Worm (Caenorhabditis elegans) whole organism, young adult: ENCODE results near the gene F59D12.2.

ENCODE experiments used
- C06A6.2 ChIP-seq: fragments of 200-800 bp; sonication (Bioruptor generic); conservative IDR thresholded peaks from 2 replicates; pipeline ENCODE4 v1.3.6; 2022; ENCODE audit warnings: missing genetic modification characterization, missing compliant biosample characterization
- F10E7.11 ChIP-seq: sonication (generic microtip); optimal IDR thresholded peaks from 2 replicates; lab custom pipeline; 2017; ENCODE audit warnings: mild to moderate bottlenecking, missing genetic modification characterization, moderate library complexity, missing compliant biosample characterization
- F22D6.2 ChIP-seq: sonication (generic microtip); optimal IDR thresholded peaks from 2 replicates; lab custom pipeline; 2016; ENCODE audit warnings: mild to moderate bottlenecking, missing genetic modification characterization, missing compliant biosample characterization
- F33H1.4 ChIP-seq: fragments of 200-800 bp; sonication (Bioruptor generic); IDR thresholded peaks from 2 replicates; pipeline ENCODE4 v1.3.6; 2022; ENCODE audit warnings: missing genetic modification reagents, missing genetic modification characterization, missing compliant biosample characterization
- F57A8.1 ChIP-seq: fragments of 200-800 bp; sonication (Bioruptor generic); optimal IDR thresholded peaks from 2 replicates; lab custom pipeline; 2018; ENCODE audit warnings: mild to moderate bottlenecking, missing genetic modification characterization, moderate library complexity, missing compliant biosample characterization
- Y53F4B.3 ChIP-seq: fragments of 200-800 bp; sonication (Bioruptor generic); IDR thresholded peaks from 2 replicates; pipeline ENCODE4 v1.3.6; 2022; ENCODE audit warnings: missing genetic modification reagents, missing genetic modification characterization, missing compliant biosample characterization
- Y79H2A.3 ChIP-seq: fragments of 200-800 bp; sonication (Bioruptor generic); conservative IDR thresholded peaks from 2 replicates; pipeline ENCODE4 v1.3.6; 2022; ENCODE audit warnings: missing genetic modification reagents, missing genetic modification characterization, missing compliant biosample characterization
- ZK185.1 ChIP-seq: sonication (generic microtip); optimal IDR thresholded peaks from 2 replicates; lab custom pipeline; 2016; ENCODE audit warnings: mild to moderate bottlenecking, missing genetic modification characterization, missing compliant biosample characterization; ENCODE audit not compliant: poor library complexity, severe bottlenecking
- akir-1 ChIP-seq: fragments of 200-800 bp; sonication (Bioruptor generic); optimal IDR thresholded peaks from 2 replicates; lab custom pipeline; 2018; ENCODE audit warnings: mild to moderate bottlenecking, missing genetic modification characterization, moderate library complexity, missing compliant biosample characterization
- aptf-2 ChIP-seq: fragments of 200-800 bp; sonication (Bioruptor generic); conservative IDR thresholded peaks from 2 replicates; pipeline ENCODE4 v1.3.6; 2022; ENCODE audit warnings: missing genetic modification reagents, missing genetic modification characterization, missing compliant biosample characterization
- atf-7 ChIP-seq: sonication (generic microtip); optimal IDR thresholded peaks from 2 replicates; lab custom pipeline; 2017; ENCODE audit warnings: mild to moderate bottlenecking, missing genetic modification characterization, missing compliant biosample characterization
- attf-3 ChIP-seq: fragments of 200-800 bp; sonication (Bioruptor generic); conservative IDR thresholded peaks from 2 replicates; pipeline ENCODE4 v1.3.6; 2022; ENCODE audit warnings: missing genetic modification reagents, missing genetic modification characterization, missing compliant biosample characterization
- bed-2 ChIP-seq: fragments of 200-800 bp; sonication (Bioruptor generic); IDR thresholded peaks from 2 replicates; pipeline ENCODE4 v1.3.6; 2022; ENCODE audit warnings: missing genetic modification reagents, missing genetic modification characterization, missing compliant biosample characterization
- cebp-1 ChIP-seq, 2 experiments: fragments of 200-800 bp in 1 of 2; sonication (Bioruptor generic) in 1 of 2; sonication (generic microtip) in 1 of 2; IDR thresholded peaks in 1 of 2; optimal IDR thresholded peaks in 1 of 2; 2 replicates each; pipeline versions ENCODE4 v1.3.6 to Lab custom; 2017 to 2022; ENCODE audit warnings: missing compliant biosample characterization in 2 of 2, missing genetic modification characterization in 2 of 2, mild to moderate bottlenecking in 1 of 2, missing genetic modification reagents in 1 of 2, moderate library complexity in 1 of 2
- ceh-79 ChIP-seq: sonication (generic microtip); optimal IDR thresholded peaks from 2 replicates; lab custom pipeline; 2017; ENCODE audit warnings: mild to moderate bottlenecking, missing genetic modification characterization, missing compliant biosample characterization
- dox-1 ChIP-seq: fragments of 200-800 bp; sonication (Bioruptor generic); IDR thresholded peaks from 2 replicates; pipeline ENCODE4 v1.3.6; 2022; ENCODE audit warnings: missing genetic modification reagents, missing genetic modification characterization, missing compliant biosample characterization
- dpff-1 ChIP-seq: sonication (generic microtip); optimal IDR thresholded peaks from 2 replicates; lab custom pipeline; 2017; ENCODE audit warnings: mild to moderate bottlenecking, missing genetic modification characterization, missing compliant biosample characterization
- egrh-3 ChIP-seq: fragments of 200-800 bp; sonication (Bioruptor generic); IDR thresholded peaks from 2 replicates; pipeline ENCODE4 v1.3.6; 2022; ENCODE audit warnings: missing genetic modification reagents, missing genetic modification characterization, missing compliant biosample characterization
- fkh-3 ChIP-seq: sonication (generic microtip); optimal IDR thresholded peaks from 2 replicates; lab custom pipeline; 2016; ENCODE audit warnings: mild to moderate bottlenecking, missing genetic modification characterization, missing compliant biosample characterization
- gei-17 ChIP-seq: fragments of 200-800 bp; sonication (Bioruptor generic); optimal IDR thresholded peaks from 2 replicates; lab custom pipeline; 2018; ENCODE audit warnings: mild to moderate bottlenecking, missing genetic modification characterization, missing compliant biosample characterization
- hlh-12 ChIP-seq: sonication (generic microtip); optimal IDR thresholded peaks from 2 replicates; lab custom pipeline; 2016; ENCODE audit warnings: missing genetic modification characterization, missing compliant biosample characterization
- hmg-20 ChIP-seq: fragments of 200-800 bp; sonication (Bioruptor generic); IDR thresholded peaks from 2 replicates; pipeline ENCODE4 v1.3.6; 2022; ENCODE audit warnings: missing genetic modification reagents, missing genetic modification characterization, missing compliant biosample characterization
- lag-1 ChIP-seq: fragments of 200-800 bp; sonication (Bioruptor generic); IDR thresholded peaks from 2 replicates; pipeline ENCODE4 v1.3.6; 2022; ENCODE audit warnings: missing genetic modification reagents, missing genetic modification characterization, missing compliant biosample characterization
- let-607 ChIP-seq, 2 experiments: fragments of 200-800 bp in 1 of 2; sonication (Bioruptor generic) in 1 of 2; sonication (generic microtip) in 1 of 2; optimal IDR thresholded peaks; 2 replicates each; lab custom pipeline; 2016 to 2018; ENCODE audit warnings: mild to moderate bottlenecking in 2 of 2, missing compliant biosample characterization in 2 of 2, missing genetic modification characterization in 2 of 2, moderate library complexity in 2 of 2, missing genotype in 1 of 2
- lin-26 ChIP-seq: fragments of 200-800 bp; sonication (Bioruptor generic); IDR thresholded peaks from 2 replicates; pipeline ENCODE4 v1.3.6; 2022; ENCODE audit warnings: missing genetic modification reagents, missing genetic modification characterization, missing compliant biosample characterization
- lin-40 ChIP-seq: sonication (generic microtip); optimal IDR thresholded peaks from 2 replicates; lab custom pipeline; 2016; ENCODE audit warnings: missing genetic modification characterization, mild to moderate bottlenecking, missing compliant biosample characterization, missing genotype, missing genetic modification reagents
- lir-1 ChIP-seq: fragments of 200-800 bp; sonication (Bioruptor generic); conservative IDR thresholded peaks from 2 replicates; pipeline ENCODE4 v1.3.6; 2022; ENCODE audit warnings: missing genetic modification reagents, missing genetic modification characterization, missing compliant biosample characterization
- madf-10 ChIP-seq: sonication (generic microtip); optimal IDR thresholded peaks from 2 replicates; lab custom pipeline; 2016; ENCODE audit warnings: mild to moderate bottlenecking, missing genetic modification characterization, missing compliant biosample characterization
- madf-6 ChIP-seq: fragments of 200-800 bp; sonication (Bioruptor generic); IDR thresholded peaks from 2 replicates; pipeline ENCODE4 v1.3.6; 2022; ENCODE audit warnings: missing genetic modification reagents, missing genetic modification characterization, missing compliant biosample characterization
- mcd-1 ChIP-seq: fragments of 200-800 bp; sonication (Bioruptor generic); IDR thresholded peaks from 2 replicates; pipeline ENCODE4 v1.3.6; 2022; ENCODE audit warnings: missing genetic modification reagents, missing genetic modification characterization, missing compliant biosample characterization
- nhr-120 ChIP-seq: fragments of 200-800 bp; sonication (Bioruptor generic); IDR thresholded peaks from 2 replicates; pipeline ENCODE4 v1.3.6; 2022; ENCODE audit warnings: missing genetic modification characterization, missing compliant biosample characterization
- nhr-80 ChIP-seq: sonication (generic microtip); optimal IDR thresholded peaks from 2 replicates; lab custom pipeline; 2016; ENCODE audit warnings: missing genetic modification characterization, missing compliant biosample characterization
- pha-4 ChIP-seq: fragments of 150-350 bp; sonication (generic microtip); optimal IDR thresholded peaks from 2 replicates; lab custom pipeline; 2014; ENCODE audit warnings: missing biosample characterization, missing genetic modification reagents, missing genetic modification characterization
- sea-2 ChIP-seq: fragments of 200-800 bp; sonication (Bioruptor generic); IDR thresholded peaks from 2 replicates; pipeline ENCODE4 v1.3.6; 2022; ENCODE audit warnings: missing genetic modification characterization, missing compliant biosample characterization
- snpc-4 ChIP-seq, 5 experiments: fragments of 150-350 bp in 1 of 5; sonication (generic microtip) in 4 of 5; optimal IDR thresholded peaks; 2 replicates each; lab custom pipeline; 2014 to 2018; ENCODE audit warnings: missing genetic modification characterization in 5 of 5, missing biosample characterization in 3 of 5, antibody characterized with exemption in 2 of 5, mild to moderate bottlenecking in 2 of 5, missing compliant biosample characterization in 2 of 5, missing genotype in 2 of 5, moderate library complexity in 2 of 5, missing genetic modification reagents in 1 of 5
- tbp1 ChIP-seq: fragments of 200-800 bp; sonication (Bioruptor generic); optimal IDR thresholded peaks from 2 replicates; lab custom pipeline; 2018; ENCODE audit warnings: mild to moderate bottlenecking, missing genetic modification characterization, missing compliant biosample characterization
- tlf-1 ChIP-seq: fragments of 200-800 bp; sonication (Bioruptor generic); optimal IDR thresholded peaks from 2 replicates; lab custom pipeline; 2018; ENCODE audit warnings: mild to moderate bottlenecking, missing genetic modification characterization, missing compliant biosample characterization
- xnd-1 ChIP-seq: sonication (generic microtip); optimal IDR thresholded peaks from 2 replicates; lab custom pipeline; 2016; ENCODE audit warnings: missing genotype, missing genetic modification reagents, missing genetic modification characterization, missing compliant biosample characterization
- zfh-2 ChIP-seq: fragments of 200-800 bp; sonication (Bioruptor generic); conservative IDR thresholded peaks from 2 replicates; pipeline ENCODE4 v1.3.6; 2022; ENCODE audit warnings: missing genetic modification reagents, missing genetic modification characterization, missing compliant biosample characterization
- zim-3 ChIP-seq: sonication (generic microtip); optimal IDR thresholded peaks from 2 replicates; lab custom pipeline; 2017; ENCODE audit warnings: mild to moderate bottlenecking, missing genetic modification characterization, moderate library complexity, missing compliant biosample characterization
- ztf-25 ChIP-seq: fragments of 200-800 bp; sonication (Bioruptor generic); IDR thresholded peaks from 2 replicates; pipeline ENCODE4 v1.3.6; 2022; ENCODE audit warnings: missing genetic modification reagents, missing genetic modification characterization, missing compliant biosample characterization
- ztf-26 ChIP-seq: sonication (generic microtip); optimal IDR thresholded peaks from 2 replicates; lab custom pipeline; 2017; ENCODE audit warnings: missing genetic modification characterization, missing compliant biosample characterization

Gene F59D12.2

DNA sequence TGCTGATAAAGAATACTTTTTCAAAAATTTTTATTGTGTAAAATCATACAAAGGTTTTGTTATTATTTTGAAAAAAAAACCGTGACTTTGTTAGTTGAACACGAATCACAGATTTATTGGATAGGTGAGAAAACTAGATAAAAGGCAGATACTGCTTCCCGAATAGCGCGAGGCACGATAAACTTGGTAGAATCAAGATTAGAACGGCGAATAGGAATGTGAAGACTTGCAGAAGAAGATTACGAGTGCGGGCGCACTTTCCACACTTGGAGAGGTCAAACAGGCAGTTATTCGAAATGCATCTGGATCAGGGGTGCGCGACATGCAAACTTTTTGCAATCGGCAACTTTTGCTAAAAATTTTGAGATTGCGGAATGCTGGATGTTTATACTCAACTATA is 37.7 kb upstream of the F59D12.2 start:
- no peak for TF ChIP-seq attf-3 (GFP tag; lab: Robert Waterston, UW)
- TF ChIP-seq F22D6.2 (tag; lab: Kevin White, UChicago): no peak
- TF ChIP-seq Y53F4B.3 (GFP tag; lab: Robert Waterston, UW): no peak
- no peak for TF ChIP-seq bed-2 (GFP tag; lab: Robert Waterston, UW)
- TF ChIP-seq, all 124 proteins: peak for 0

- no peak for TF ChIP-seq hlh-12 (tag; lab: Kevin White, UChicago)
- TF ChIP-seq tbp1 (GFP tag; lab: Kevin White, UChicago): peak; percentile 9
- TF ChIP-seq atf-7 (tag; lab: Kevin White, UChicago): peak; percentile 46
- TF ChIP-seq let-607 (tag; optimal IDR thresholded peaks at IDR 0.05; lab: Kevin White, UChicago): peak in 1 of 2 experiments; percentile 35
- TF ChIP-seq lir-1 (GFP tag; lab: Robert Waterston, UW): 0 out of 2 replicates have a peak, but pooled peaks have one; percentile 17
- 0 out of 2 replicates have a peak, but pooled peaks have one; percentile 40 for TF ChIP-seq hmg-20
- no peak for TF ChIP-seq cebp-1 (GFP tag; IDR thresholded peaks at IDR 0.05; lab: Robert Waterston, UW)
- peak; percentile 40 for TF ChIP-seq cebp-1 (tag; optimal IDR thresholded peaks at IDR 0.05; lab: Kevin White, UChicago)
- no peak for TF ChIP-seq akir-1 (GFP tag; lab: Kevin White, UChicago)
- peak; percentile 37; the same call in 1 of the 2 replicates for TF ChIP-seq egrh-3
- peak; percentile 30; the same call in 1 of the 2 replicates for TF ChIP-seq mcd-1
- TF ChIP-seq ZK185.1: peak; percentile 55
- peak; percentile 92 for TF ChIP-seq nhr-80 (tag; lab: Kevin White, UChicago)
- peak; percentile 1 for TF ChIP-seq ztf-26 (tag; lab: Kevin White, UChicago)
- peak; percentile 27 for TF ChIP-seq madf-10
- TF ChIP-seq gei-17 (GFP tag; lab: Kevin White, UChicago): peak; percentile 12
- no peak for TF ChIP-seq snpc-4 (GFP tag; optimal IDR thresholded peaks at IDR 0.05; lab: Kevin White, UChicago)
- peak in 2 of 4 experiments; percentile 4 to 29 for TF ChIP-seq snpc-4 (tag; optimal IDR thresholded peaks at IDR 0.05; lab: Kevin White, UChicago)
- TF ChIP-seq lin-40 (tag; lab: Kevin White, UChicago): peak; percentile 65
- TF ChIP-seq pha-4 (tag; lab: Kevin White, UChicago): no peak
- 0 out of 2 replicates have a peak, but pooled peaks have one; percentile 57 for TF ChIP-seq zfh-2 (GFP tag; lab: Robert Waterston, UW)
- no peak for TF ChIP-seq F57A8.1 (GFP tag; lab: Kevin White, UChicago)
- TF ChIP-seq dox-1 (GFP tag; lab: Robert Waterston, UW): peak; percentile 30; the same call in 1 of the 2 replicates
- no peak for TF ChIP-seq aptf-2 (GFP tag; lab: Robert Waterston, UW)
These were observed 34.1 kb upstream of the F59D12.2 start for ce11 chrX:15709594-15709993.

DNA sequence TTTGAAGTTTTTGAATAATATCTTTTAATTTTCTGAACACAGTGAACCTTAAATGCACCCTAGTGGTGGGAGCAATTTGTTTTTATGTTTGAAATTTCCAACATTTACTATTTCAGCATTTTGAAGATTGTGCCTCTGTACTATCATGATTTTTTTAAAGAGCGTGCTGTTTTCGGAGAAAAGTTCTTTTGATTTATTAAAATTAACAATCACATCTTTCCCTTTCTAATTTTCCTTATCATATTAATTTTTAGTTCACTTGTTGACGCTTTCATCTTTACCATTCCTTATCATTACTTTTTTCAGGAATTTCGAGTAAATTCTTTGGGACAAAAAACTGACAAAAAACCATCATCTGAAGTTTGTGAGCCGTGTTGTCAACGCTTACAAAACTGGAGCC is 32.4 kb upstream of the F59D12.2 start, which contains the start of gene nhr-48:
Gene nhr-48 (plus strand): TSS at position 301 of the 400 bp plus-strand sequence.
- TF ChIP-seq madf-6 (GFP tag; lab: Robert Waterston, UW) (no peak), lin-26 (no peak)

DNA sequence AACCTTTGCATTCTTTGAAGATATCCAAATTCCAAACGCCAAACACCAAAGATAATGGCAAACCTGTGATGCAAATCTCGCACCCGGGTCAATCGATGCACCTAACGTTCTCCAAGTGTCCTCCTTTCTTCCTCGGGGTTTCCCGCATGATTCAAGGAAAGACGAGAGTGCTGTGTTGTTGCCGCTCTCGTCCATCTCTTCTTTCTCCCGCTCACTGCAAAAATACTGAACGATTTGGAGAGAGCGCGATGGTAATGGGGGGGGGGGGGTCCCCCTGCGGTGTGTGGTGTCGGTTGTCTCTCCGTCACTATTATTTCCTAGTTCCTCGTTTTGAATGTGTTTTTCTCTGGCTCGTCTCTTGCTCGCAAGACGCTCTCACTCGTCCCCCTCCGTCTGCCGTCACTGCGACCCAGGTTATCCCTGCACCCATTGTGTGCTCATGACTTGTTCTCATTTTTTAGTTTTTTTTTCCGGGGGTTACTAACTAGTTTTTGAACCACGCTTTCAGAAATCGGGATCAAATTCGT is 31.9 kb upstream of the F59D12.2 start:
- TF ChIP-seq ceh-79 (tag; lab: Kevin White, UChicago) (no peak), fkh-3 (tag; lab: Kevin White, UChicago) (no peak), lag-1 (GFP tag; lab: Robert Waterston, UW) (no peak), C06A6.2 (GFP tag; lab: Robert Waterston, UW) (peak; percentile 77), Y79H2A.3 (no peak), egrh-3 (peak; percentile 91), xnd-1 (no peak), zim-3 (tag; lab: Kevin White, UChicago) (no peak), F10E7.11 (no peak), nhr-120 (GFP tag; lab: Robert Waterston, UW) (no peak), dpff-1 (tag; lab: Kevin White, UChicago) (no peak), pha-4 (tag; lab: Kevin White, UChicago) (peak; percentile 42), F22D6.2 (tag; lab: Kevin White, UChicago) (no peak), tbp1 (GFP tag; lab: Kevin White, UChicago) (peak; percentile 29), hmg-20 (no peak), F33H1.4 (GFP tag; lab: Robert Waterston, UW) (no peak), sea-2 (GFP tag; lab: Robert Waterston, UW) (no peak), tlf-1 (GFP tag; lab: Kevin White, UChicago) (no peak), ztf-25 (GFP tag; lab: Robert Waterston, UW) (no peak)
